Worm (Caenorhabditis elegans) whole organism, L4 larva: ENCODE data around the gene K02A6.4.

ENCODE experiments used
- aly-2 ChIP-seq: sonication (generic microtip); optimal IDR thresholded peaks from 2 replicates; lab custom pipeline; 2018; ENCODE audit warnings: missing biosample characterization, missing genetic modification characterization
- ceh-44 ChIP-seq: fragments of 200-800 bp; sonication (Bioruptor generic); IDR thresholded peaks from 2 replicates; pipeline ENCODE4 v1.3.6; 2022; ENCODE audit warnings: missing genetic modification reagents, missing genetic modification characterization, missing compliant biosample characterization
- ceh-82 ChIP-seq: sonication (generic microtip); optimal IDR thresholded peaks from 2 replicates; lab custom pipeline; 2017; ENCODE audit warnings: missing biosample characterization, missing genetic modification characterization
- ces-1 ChIP-seq: fragments of 150-350 bp; sonication (generic microtip); optimal IDR thresholded peaks from 4 replicates; lab custom pipeline; 2014; ENCODE audit warnings: missing biosample characterization, missing genetic modification reagents, missing genetic modification characterization
- ctbp-1 ChIP-seq: fragments of 200-800 bp; sonication (Bioruptor generic); IDR thresholded peaks from 2 replicates; pipeline ENCODE4 v1.3.6; 2022; ENCODE audit warnings: missing genetic modification reagents, missing genetic modification characterization, missing compliant biosample characterization
- dpl-1 ChIP-seq: fragments of 150-350 bp; optimal IDR thresholded peaks from 2 replicates; lab custom pipeline; 2014; ENCODE audit warnings: missing biosample characterization, missing genetic modification reagents, missing genetic modification characterization
- lim-7 ChIP-seq: fragments of 200-800 bp; sonication (Bioruptor generic); IDR thresholded peaks from 2 replicates; pipeline ENCODE4 v1.3.6; 2022; ENCODE audit warnings: missing genetic modification characterization, missing compliant biosample characterization
- lin-13 ChIP-seq: fragments of 150-350 bp; optimal IDR thresholded peaks from 2 replicates; lab custom pipeline; 2014; ENCODE audit warnings: missing biosample characterization, missing genetic modification reagents, missing genetic modification characterization
- lin-39 ChIP-seq: fragments of 150-350 bp; optimal IDR thresholded peaks from 2 replicates; lab custom pipeline; 2014; ENCODE audit warnings: missing biosample characterization, missing genetic modification reagents, missing genetic modification characterization
- lsy-2 ChIP-seq, 2 experiments: fragments of 150-350 bp in 1 of 2; sonication (generic microtip) in 1 of 2; optimal IDR thresholded peaks; 2 replicates each; lab custom pipeline; 2014 to 2017; ENCODE audit warnings: missing biosample characterization in 2 of 2, missing genetic modification characterization in 2 of 2
- mes-2 ChIP-seq: sonication (generic microtip); optimal IDR thresholded peaks from 2 replicates; lab custom pipeline; 2016; ENCODE audit warnings: missing genotype, mild to moderate bottlenecking, missing genetic modification characterization, missing compliant biosample characterization; ENCODE audit not compliant: poor library complexity, severe bottlenecking
- nhr-25 ChIP-seq: sonication (generic microtip); optimal IDR thresholded peaks from 2 replicates; lab custom pipeline; 2017; ENCODE audit warnings: missing genetic modification characterization, mild to moderate bottlenecking, missing compliant biosample characterization, antibody characterized with exemption, moderate library complexity, borderline replicate concordance; ENCODE audit not compliant: insufficient read depth
- unc-130 ChIP-seq: sonication (generic microtip); optimal IDR thresholded peaks from 2 replicates; lab custom pipeline; 2016; ENCODE audit warnings: missing genetic modification reagents, missing genetic modification characterization, missing compliant biosample characterization

DNA sequence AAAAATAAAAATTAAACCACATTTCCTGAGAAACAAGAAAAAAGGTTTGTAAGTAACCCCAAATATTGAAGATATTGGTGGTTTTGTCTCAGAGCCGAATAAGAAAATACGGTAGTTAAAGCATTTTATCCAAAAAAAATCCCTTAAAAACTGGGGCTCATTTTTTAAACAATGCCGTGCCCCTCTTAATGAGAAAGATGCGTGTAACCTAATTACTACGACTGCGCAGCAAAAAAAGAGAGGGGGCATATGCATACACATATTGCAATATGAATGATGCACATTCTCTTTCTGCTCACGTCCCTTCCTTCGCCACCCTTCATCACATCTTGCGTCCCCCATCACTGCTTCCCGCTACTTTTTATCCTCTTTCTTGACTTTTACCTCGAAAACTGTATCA is 49.5 kb upstream of the K02A6.4 start:
- TF ChIP-seq ces-1, result no peak
- TF ChIP-seq mes-2 (tag; lab: Kevin White, UChicago), result no peak
- TF ChIP-seq unc-130 (GFP tag; lab: Kevin White, UChicago), result no peak
- no peak for TF ChIP-seq lim-7
- no peak for TF ChIP-seq ctbp-1
- no peak for TF ChIP-seq lin-39 (tag; lab: Kevin White, UChicago)
- no peak for TF ChIP-seq aly-2 (tag; lab: Kevin White, UChicago)
- no peak for TF ChIP-seq nhr-25 (tag; lab: Kevin White, UChicago)
- TF ChIP-seq lsy-2 (tag; optimal IDR thresholded peaks at IDR 0.05; lab: Kevin White, UChicago), result no peak
- TF ChIP-seq ceh-82 (tag; lab: Kevin White, UChicago), result no peak
- no peak for TF ChIP-seq dpl-1 (GFP tag; lab: Kevin White, UChicago)
- TF ChIP-seq lin-13, result no peak
- no peak for TF ChIP-seq ceh-44 (GFP tag; lab: Robert Waterston, UW)
